Fruit fly (Drosophila melanogaster) whole organism, embryonic: ENCODE measurements around the gene Ldaf1.

Source experiments
- Adf1 ChIP-seq: fragments of 200-800 bp; sonication (Bioruptor generic); IDR thresholded peaks from 2 replicates; pipeline ENCODE4 v1.3.6; 2022; ENCODE audit warnings: missing biosample characterization, missing genetic modification characterization
- Aef1 ChIP-seq: fragments of 200-800 bp; sonication (Bioruptor generic); IDR thresholded peaks from 3 replicates; pipeline ENCODE4 v1.3.6; 2022; ENCODE audit warnings: missing biosample characterization, missing genetic modification characterization
- CG15269 ChIP-seq: fragments of 200-800 bp; sonication (Bioruptor generic); optimal IDR thresholded peaks from 2 replicates; lab custom pipeline; 2018; ENCODE audit warnings: missing biosample characterization, mild to moderate bottlenecking, missing genetic modification characterization, moderate library complexity
- CG1647 ChIP-seq: fragments of 200-800 bp; sonication (Bioruptor generic); optimal IDR thresholded peaks from 3 replicates; lab custom pipeline; 2016; ENCODE audit warnings: missing biosample characterization, missing genetic modification characterization
- CG17361 ChIP-seq: fragments of 200-800 bp; sonication (Bioruptor generic); IDR thresholded peaks from 3 replicates; pipeline ENCODE4 v1.3.6; 2022; ENCODE audit warnings: missing biosample characterization, missing genetic modification characterization
- CG18619 ChIP-seq: fragments of 200-800 bp; sonication (Bioruptor generic); optimal IDR thresholded peaks from 3 replicates; lab custom pipeline; 2017; ENCODE audit warnings: missing biosample characterization, mild to moderate bottlenecking, missing genetic modification characterization
- CG18764 ChIP-seq: fragments of 200-800 bp; sonication (Bioruptor generic); optimal IDR thresholded peaks from 3 replicates; lab custom pipeline; 2016; ENCODE audit warnings: missing biosample characterization, missing genetic modification characterization
- CG2712 ChIP-seq: fragments of 200-800 bp; optimal IDR thresholded peaks from 3 replicates; lab custom pipeline; 2019; ENCODE audit warnings: missing biosample characterization, mild to moderate bottlenecking, missing genetic modification characterization, moderate library complexity
- CG2889 ChIP-seq: fragments of 200-800 bp; sonication (Bioruptor generic); IDR thresholded peaks from 3 replicates; pipeline ENCODE4 v1.3.6; 2022; ENCODE audit warnings: missing biosample characterization, missing genetic modification characterization
- CG30020 ChIP-seq: fragments of 200-800 bp; optimal IDR thresholded peaks from 2 replicates; lab custom pipeline; 2019; ENCODE audit warnings: missing biosample characterization, mild to moderate bottlenecking, missing genetic modification characterization, moderate library complexity
- CG3281 ChIP-seq: fragments of 200-800 bp; sonication (Bioruptor generic); optimal IDR thresholded peaks from 3 replicates; lab custom pipeline; 2017; ENCODE audit warnings: missing biosample characterization, mild to moderate bottlenecking, missing genetic modification characterization
- CG33213 ChIP-seq: fragments of 200-800 bp; sonication (Bioruptor generic); optimal IDR thresholded peaks from 3 replicates; lab custom pipeline; 2016; ENCODE audit warnings: missing biosample characterization, missing genetic modification characterization
- CG4360 ChIP-seq: fragments of 200-800 bp; sonication (Bioruptor generic); IDR thresholded peaks from 2 replicates; pipeline ENCODE4 v1.3.6; 2022; ENCODE audit warnings: missing biosample characterization, missing genetic modification characterization
- CG43689 ChIP-seq: fragments of 200-800 bp; sonication (Bioruptor generic); IDR thresholded peaks from 2 replicates; pipeline ENCODE4 v1.3.6; 2022; ENCODE audit warnings: missing biosample characterization, missing genetic modification characterization
- CG6254 ChIP-seq: fragments of 200-800 bp; sonication (Bioruptor generic); optimal IDR thresholded peaks from 3 replicates; lab custom pipeline; 2017; ENCODE audit warnings: mild to moderate bottlenecking, missing biosample characterization, missing genetic modification reagents, missing genetic modification characterization
- CG6813 ChIP-seq: fragments of 200-800 bp; sonication (Bioruptor generic); optimal IDR thresholded peaks from 2 replicates; lab custom pipeline; 2017; ENCODE audit warnings: missing biosample characterization, missing genetic modification characterization, mild to moderate bottlenecking, moderate library complexity, missing genetic modification reagents
- CG9215 ChIP-seq: fragments of 200-800 bp; sonication (Bioruptor generic); IDR thresholded peaks from 2 replicates; pipeline ENCODE4 v1.3.6; 2022; ENCODE audit warnings: missing biosample characterization, missing genetic modification characterization
- CG9727 ChIP-seq: fragments of 200-800 bp; sonication (Bioruptor generic); optimal IDR thresholded peaks from 3 replicates; lab custom pipeline; 2017; ENCODE audit warnings: missing biosample characterization, mild to moderate bottlenecking, missing genetic modification characterization
- CG9817 ChIP-seq: fragments of 200-800 bp; sonication (Bioruptor generic); optimal IDR thresholded peaks from 2 replicates; lab custom pipeline; 2018; ENCODE audit warnings: missing biosample characterization, mild to moderate bottlenecking, missing genetic modification characterization, moderate library complexity
- CG9932 ChIP-seq: fragments of 200-800 bp; sonication (Bioruptor generic); IDR thresholded peaks from 2 replicates; pipeline ENCODE4 v1.3.6; 2022; ENCODE audit warnings: missing biosample characterization, missing genetic modification characterization
- CTCF ChIP-seq: fragments of 200-800 bp; sonication (Bioruptor generic); optimal IDR thresholded peaks from 2 replicates; lab custom pipeline; 2017; ENCODE audit warnings: missing biosample characterization, mild to moderate bottlenecking, missing genetic modification characterization, moderate library complexity
- Dip2 ChIP-seq: fragments of 200-800 bp; sonication (Bioruptor generic); IDR thresholded peaks from 2 replicates; pipeline ENCODE4 v1.3.6; 2022; ENCODE audit warnings: missing biosample characterization, missing genetic modification characterization
- Gsc ChIP-seq: fragments of 200-800 bp; sonication (Bioruptor generic); IDR thresholded peaks from 2 replicates; pipeline ENCODE4 v1.3.6; 2022; ENCODE audit warnings: missing biosample characterization, missing genetic modification characterization
- HHEX ChIP-seq: fragments of 200-800 bp; sonication (Bioruptor generic); optimal IDR thresholded peaks from 3 replicates; lab custom pipeline; 2017; ENCODE audit warnings: missing biosample characterization, mild to moderate bottlenecking, missing genetic modification characterization, missing genetic modification reagents
- HmgD ChIP-seq: fragments of 200-800 bp; sonication (Bioruptor generic); optimal IDR thresholded peaks from 3 replicates; lab custom pipeline; 2016; ENCODE audit warnings: missing biosample characterization, missing genetic modification characterization
- Hr3 ChIP-seq: fragments of 200-800 bp; sonication (Bioruptor generic); optimal IDR thresholded peaks from 3 replicates; lab custom pipeline; 2016; ENCODE audit warnings: missing biosample characterization, missing genetic modification characterization
- Hsf ChIP-seq: fragments of 200-800 bp; sonication (Bioruptor generic); optimal IDR thresholded peaks from 3 replicates; lab custom pipeline; 2016; ENCODE audit warnings: missing biosample characterization, missing genetic modification characterization
- Jarid2 ChIP-seq: fragments of 200-800 bp; sonication (Bioruptor generic); optimal IDR thresholded peaks from 3 replicates; lab custom pipeline; 2017; ENCODE audit warnings: mild to moderate bottlenecking, missing biosample characterization, missing genetic modification reagents, missing genetic modification characterization
- MTF-1 ChIP-seq: fragments of 200-800 bp; sonication (Bioruptor generic); optimal IDR thresholded peaks from 2 replicates; lab custom pipeline; 2018; ENCODE audit warnings: missing biosample characterization, mild to moderate bottlenecking, missing genetic modification characterization, borderline replicate concordance
- Mad ChIP-seq: fragments of 200-800 bp; sonication (Bioruptor generic); optimal IDR thresholded peaks from 2 replicates; lab custom pipeline; 2016; ENCODE audit warnings: missing biosample characterization, missing genetic modification characterization
- NC2α ChIP-seq: fragments of 200-800 bp; sonication (Bioruptor generic); optimal IDR thresholded peaks from 2 replicates; lab custom pipeline; 2016; ENCODE audit warnings: missing biosample characterization, missing genetic modification characterization
- Ravus ChIP-seq: fragments of 200-800 bp; sonication (Bioruptor generic); IDR thresholded peaks from 2 replicates; pipeline ENCODE4 v1.3.6; 2022; ENCODE audit warnings: missing biosample characterization, missing genetic modification characterization
- TFAM ChIP-seq: fragments of 200-800 bp; sonication (Bioruptor generic); optimal IDR thresholded peaks from 2 replicates; lab custom pipeline; 2017; ENCODE audit warnings: missing biosample characterization, missing genetic modification characterization, inconsistent platforms
- ara ChIP-seq: fragments of 200-800 bp; sonication (Bioruptor generic); IDR thresholded peaks from 2 replicates; pipeline ENCODE4 v1.3.6; 2022; ENCODE audit warnings: missing biosample characterization, missing genetic modification characterization
- bab2 ChIP-seq: fragments of 200-800 bp; sonication (Bioruptor generic); optimal IDR thresholded peaks from 2 replicates; lab custom pipeline; 2016; ENCODE audit warnings: missing biosample characterization, missing genetic modification characterization
- chn ChIP-seq: fragments of 200-800 bp; sonication (Bioruptor generic); optimal IDR thresholded peaks from 2 replicates; lab custom pipeline; 2016; ENCODE audit warnings: missing biosample characterization, missing genetic modification characterization
- dpn ChIP-seq, 2 experiments: fragments of 200-800 bp; sonication (Bioruptor generic); optimal IDR thresholded peaks; 3 replicates each; lab custom pipeline; 2016; ENCODE audit warnings: missing biosample characterization in 2 of 2, missing genetic modification characterization in 2 of 2
- fd96Cb ChIP-seq: fragments of 200-800 bp; sonication (Bioruptor generic); optimal IDR thresholded peaks from 2 replicates; lab custom pipeline; 2018; ENCODE audit warnings: missing biosample characterization, mild to moderate bottlenecking, missing genetic modification characterization, moderate library complexity
- gsb-n ChIP-seq: fragments of 200-800 bp; sonication (Bioruptor generic); optimal IDR thresholded peaks from 3 replicates; lab custom pipeline; 2018; ENCODE audit warnings: missing biosample characterization, mild to moderate bottlenecking, missing genetic modification characterization
- her ChIP-seq: fragments of 200-800 bp; sonication (Bioruptor generic); optimal IDR thresholded peaks from 2 replicates; lab custom pipeline; 2016; ENCODE audit warnings: missing biosample characterization, missing genetic modification characterization
- hkb ChIP-seq, 2 experiments: fragments of 200-800 bp in 1 of 2; fragments of >200 bp in 1 of 2; sonication (Bioruptor generic) in 1 of 2; IDR thresholded peaks in 1 of 2; optimal IDR thresholded peaks in 1 of 2; 2 replicates each; pipeline versions ENCODE4 v1.3.6 to Lab custom; 2017 to 2022; ENCODE audit warnings: missing biosample characterization in 1 of 2, missing genetic modification characterization in 1 of 2
- lmd ChIP-seq: fragments of 200-800 bp; sonication (Bioruptor generic); IDR thresholded peaks from 2 replicates; pipeline ENCODE4 v1.3.6; 2022; ENCODE audit warnings: missing biosample characterization, missing genetic modification characterization
- maf-S ChIP-seq: fragments of 200-800 bp; sonication (Bioruptor generic); optimal IDR thresholded peaks from 2 replicates; lab custom pipeline; 2016; ENCODE audit warnings: missing biosample characterization, missing genetic modification characterization
- mam ChIP-seq: fragments of 200-800 bp; sonication (Bioruptor generic); optimal IDR thresholded peaks from 3 replicates; lab custom pipeline; 2016; ENCODE audit warnings: missing biosample characterization, missing genetic modification characterization
- org-1 ChIP-seq: fragments of 200-800 bp; sonication (Bioruptor generic); optimal IDR thresholded peaks from 2 replicates; lab custom pipeline; 2017; ENCODE audit warnings: missing biosample characterization, missing genetic modification characterization
- prd ChIP-seq, 3 experiments: fragments of >200 bp in 2 of 3; fragments of 200-800 bp in 1 of 3; sonication (Bioruptor generic) in 1 of 3; optimal IDR thresholded peaks in 2 of 3; IDR thresholded peaks in 1 of 3; 2 replicates in 2 of 3; 3 replicates in 1 of 3; pipeline versions ENCODE4 v1.3.6 to Lab custom; 2017 to 2022; ENCODE audit warnings: missing biosample characterization in 1 of 3, missing genetic modification characterization in 1 of 3
- salm ChIP-seq: fragments of 200-800 bp; sonication (Bioruptor generic); optimal IDR thresholded peaks from 2 replicates; lab custom pipeline; 2018; ENCODE audit warnings: missing biosample characterization, mild to moderate bottlenecking, missing genetic modification characterization
- schlank ChIP-seq: fragments of 200-800 bp; sonication (Bioruptor generic); optimal IDR thresholded peaks from 2 replicates; lab custom pipeline; 2018; ENCODE audit warnings: missing biosample characterization, mild to moderate bottlenecking, missing genetic modification characterization
- tap ChIP-seq: fragments of 200-800 bp; optimal IDR thresholded peaks from 3 replicates; lab custom pipeline; 2019; ENCODE audit warnings: missing biosample characterization, mild to moderate bottlenecking, missing genetic modification characterization, moderate library complexity
- tup ChIP-seq: fragments of 200-800 bp; sonication (Bioruptor generic); optimal IDR thresholded peaks from 2 replicates; lab custom pipeline; 2016; ENCODE audit warnings: missing biosample characterization, mild to moderate bottlenecking, missing genetic modification characterization, moderate library complexity
- vvl ChIP-seq: fragments of 200-800 bp; sonication (Bioruptor generic); IDR thresholded peaks from 2 replicates; pipeline ENCODE4 v1.3.6; 2022; ENCODE audit warnings: missing biosample characterization, missing genetic modification characterization

The Ldaf1 gene

dm6 chrX:1940020-1940419 lies 38.3 kb upstream of the Ldaf1 start, which contains the start of the genes CG3857 and CG3587 (continued):
- peak; percentile 75 for TF ChIP-seq Hr3
- TF ChIP-seq CG9727 (GFP tag; lab: Kevin White, UChicago) = peak; percentile 76
- no peak for TF ChIP-seq salm
- peak; percentile 47 for TF ChIP-seq fd96Cb
- peak; percentile 75 for TF ChIP-seq lmd
- peak; percentile 43 for TF ChIP-seq CG30020 (tag; lab: Kevin White, UChicago)
- peak; percentile 83 for TF ChIP-seq bab2 (GFP tag; lab: Kevin White, UChicago)
- TF ChIP-seq tap = no peak
- peak; percentile 83 for TF ChIP-seq Hsf
- no peak for TF ChIP-seq Adf1 (GFP tag; lab: Robert Waterston, UW)
- peak; percentile 83 for TF ChIP-seq chn
- TF ChIP-seq org-1 (GFP tag; lab: Kevin White, UChicago) = peak; percentile 66
- TF ChIP-seq ara (GFP tag; lab: Robert Waterston, UW) = no peak
- peak; percentile 84 for TF ChIP-seq CG9932 (GFP tag; lab: Robert Waterston, UW)
- TF ChIP-seq CTCF (GFP tag; lab: Kevin White, UChicago) = no peak
- no peak for TF ChIP-seq MTF-1 (GFP tag; lab: Kevin White, UChicago)
- peak; percentile 70 for TF ChIP-seq CG9817 (tag; lab: Kevin White, UChicago)
- peak; percentile 77 for TF ChIP-seq Mad (GFP tag; lab: Kevin White, UChicago)
- TF ChIP-seq CG2712 = peak; percentile 77
- TF ChIP-seq CG43689 (GFP tag; lab: Robert Waterston, UW) = no peak
- peak; percentile 74 for TF ChIP-seq Aef1
- TF ChIP-seq HHEX (GFP tag; lab: Kevin White, UChicago) = peak; percentile 63
- TF ChIP-seq CG6813 (GFP tag; lab: Kevin White, UChicago) = no peak
- peak; percentile 73 for TF ChIP-seq CG33213 (GFP tag; lab: Kevin White, UChicago)
- TF ChIP-seq Jarid2 = peak; percentile 49
- no peak for TF ChIP-seq hkb (optimal IDR thresholded peaks at IDR 0.05; lab: Kevin White, UChicago)
- peak; percentile 40; the same call in 1 of the 2 replicates for TF ChIP-seq hkb (GFP tag; IDR thresholded peaks at IDR 0.05; lab: Robert Waterston, UW)
- TF ChIP-seq gsb-n (tag; lab: Kevin White, UChicago) = peak; percentile 50
- TF ChIP-seq vvl (GFP tag; lab: Robert Waterston, UW) = peak; percentile 37; the same call in 1 of the 2 replicates
- peak; percentile 77 for TF ChIP-seq her
- peak; percentile 44 for TF ChIP-seq CG18764
- TF ChIP-seq Gsc (GFP tag; lab: Robert Waterston, UW) = no peak
- no peak for TF ChIP-seq TFAM (GFP tag; lab: Kevin White, UChicago)
- 0 out of 3 replicates have a peak, but pooled peaks have one; percentile 25 for TF ChIP-seq CG2889
- TF ChIP-seq prd (optimal IDR thresholded peaks at IDR 0.05; lab: Kevin White, UChicago) = no peak
- TF ChIP-seq prd (GFP tag; IDR thresholded peaks at IDR 0.05; lab: Robert Waterston, UW) = peak; percentile 80
- no peak for TF ChIP-seq CG4360
- peak; percentile 79 to 80 for TF ChIP-seq dpn (GFP tag; optimal IDR thresholded peaks at IDR 0.05; lab: Kevin White, UChicago)
- no peak for TF ChIP-seq CG6254 (GFP tag; lab: Kevin White, UChicago)
- peak; percentile 45 for TF ChIP-seq NC2α (GFP tag; lab: Kevin White, UChicago)
- TF ChIP-seq schlank (tag; lab: Kevin White, UChicago) = peak; percentile 29
- peak; percentile 2 for TF ChIP-seq tup
- TF ChIP-seq HmgD (GFP tag; lab: Kevin White, UChicago) = peak; percentile 90
- TF ChIP-seq CG15269 (tag; lab: Kevin White, UChicago) = peak; percentile 65
- TF ChIP-seq CG3281 (GFP tag; lab: Kevin White, UChicago) = peak; percentile 60
- TF ChIP-seq Dip2 (GFP tag; lab: Robert Waterston, UW) = no peak
- peak; percentile 78 for TF ChIP-seq mam
- TF ChIP-seq CG18619 (GFP tag; lab: Kevin White, UChicago) = peak; percentile 63
- TF ChIP-seq Ravus = no peak
- TF ChIP-seq CG1647 (GFP tag; lab: Kevin White, UChicago) = peak; percentile 68
- peak; percentile 79 for TF ChIP-seq CG17361 (GFP tag; lab: Robert Waterston, UW)
- TF ChIP-seq CG9215 = peak; percentile 77
- TF ChIP-seq maf-S (GFP tag; lab: Kevin White, UChicago) = peak; percentile 73
